Worm (Caenorhabditis elegans) whole organism, L1 larva: ENCODE results near the gene pkc-3.
A peak's percentile ranks its signal among the peaks of the same experiment; 100 is the strongest.

Experiments used
- nhr-77 ChIP-seq: fragments of 150-350 bp; optimal IDR thresholded peaks from 2 replicates; lab custom pipeline; 2014; ENCODE audit warnings: missing biosample characterization, missing genetic modification characterization
- rnt-1 ChIP-seq: sonication (generic microtip); optimal IDR thresholded peaks from 2 replicates; lab custom pipeline; 2016; ENCODE audit warnings: mild to moderate bottlenecking, missing genetic modification characterization, moderate library complexity, missing compliant biosample characterization

DNA sequence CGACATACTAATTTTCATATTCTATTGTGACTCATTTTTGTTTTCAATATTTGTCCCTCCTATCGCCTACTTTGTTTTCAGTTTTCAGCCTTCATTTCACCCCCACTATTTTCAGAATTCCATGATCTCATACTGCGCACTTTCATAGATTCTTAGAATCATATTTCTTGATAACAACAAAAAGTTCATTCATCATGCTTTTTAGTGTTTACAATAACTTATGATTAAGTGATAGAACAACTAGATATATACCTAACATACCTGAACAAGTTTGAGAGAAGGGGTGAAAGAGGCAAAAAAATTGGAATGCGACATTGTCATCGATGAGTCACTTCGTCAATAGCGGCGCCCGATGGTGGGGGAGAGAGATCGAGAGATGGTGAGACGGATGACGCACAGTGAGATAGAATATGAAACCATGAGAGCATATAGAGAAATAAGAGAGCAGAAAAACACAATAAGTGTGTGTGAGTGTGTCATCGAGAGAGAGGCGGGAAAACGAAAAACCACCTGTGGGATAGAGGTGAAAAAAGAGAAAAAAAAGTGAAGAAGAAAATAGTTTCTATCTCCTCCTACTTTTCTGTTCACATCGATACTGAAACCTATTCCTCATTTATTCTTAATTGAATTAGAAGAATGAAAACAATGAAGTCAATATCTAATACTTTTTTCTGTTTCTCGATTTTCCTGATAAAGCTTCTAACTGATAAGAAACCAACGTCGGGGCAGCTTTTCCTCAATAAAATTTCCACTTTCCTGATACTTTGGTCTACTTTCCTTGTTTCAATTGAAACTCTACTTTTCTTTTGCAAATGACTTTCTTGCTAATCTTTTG is 43.0 kb upstream of the pkc-3 start:
- TF ChIP-seq rnt-1 (tag; lab: Kevin White, UChicago) (peak; percentile 72), nhr-77 (tag; lab: Kevin White, UChicago) (peak; percentile 69)
